Worm (Caenorhabditis elegans) whole organism, dauer: ENCODE results near the gene C25H3.1.

ENCODE experiments used
- unc-62 ChIP-seq: sonication (generic microtip); optimal IDR thresholded peaks from 2 replicates; lab custom pipeline; 2017; ENCODE audit warnings: missing biosample characterization, missing genetic modification reagents, missing genetic modification characterization

C25H3.1 gene

ce11 chrII:5715745-5716357 is 17.0 kb downstream of the C25H3.1 start, which contains the start of the genes C18A3.10 and C18A3.3:
C18A3.10 (minus strand) TSS chrII:5715845.
C18A3.3 (plus strand) TSS chrII:5716307.
- TF ChIP-seq unc-62 (GFP tag; lab: Kevin White, UChicago), result no peak

ce11 chrII:5717831-5718230 is 19.0 kb downstream of the C25H3.1 start, which contains the start of gene zipt-3:
zipt-3 (plus strand) TSS chrII:5718131.
- no peak for TF ChIP-seq unc-62 (GFP tag; lab: Kevin White, UChicago)

ce11 chrII:5719848-5720247 is 21.0 kb downstream of the C25H3.1 start, which contains the start of gene damt-1:
damt-1 (plus strand) TSS chrII:5720148.
- no peak for TF ChIP-seq unc-62 (GFP tag; lab: Kevin White, UChicago)

ce11 chrII:5725094-5725493 is 26.2 kb downstream of the C25H3.1 start:
- no peak for TF ChIP-seq unc-62 (GFP tag; lab: Kevin White, UChicago)

ce11 chrII:5727707-5728106 is 28.8 kb downstream of the C25H3.1 start, which contains the start of gene rab-3:
rab-3 (minus strand) TSS chrII:5727853.
- TF ChIP-seq unc-62 (GFP tag; lab: Kevin White, UChicago), result no peak

- TF ChIP-seq unc-62 (GFP tag; lab: Kevin White, UChicago), result no peak
Measured at ce11 chrII:5730343-5731083, 31.6 kb downstream of the C25H3.1 start, which contains the start of the genes C18A3.7 and C18A3.11. C18A3.7 (minus strand) TSS chrII:5730443. C18A3.11 (plus strand) TSS chrII:5731033.

- TF ChIP-seq unc-62 (GFP tag; lab: Kevin White, UChicago), result no peak
Measured at ce11 chrII:5734883-5735282, 36.0 kb downstream of the C25H3.1 start.

ce11 chrII:5735744-5736143 is 36.9 kb downstream of the C25H3.1 start:
- TF ChIP-seq unc-62 (GFP tag; lab: Kevin White, UChicago), result no peak

- no peak for TF ChIP-seq unc-62 (GFP tag; lab: Kevin White, UChicago)
Measured at ce11 chrII:5736599-5736998, 37.7 kb downstream of the C25H3.1 start.

ce11 chrII:5738795-5739194 is 39.9 kb downstream of the C25H3.1 start, which contains the start of gene hlh-14:
hlh-14 (minus strand) TSS chrII:5738895.
- TF ChIP-seq unc-62 (GFP tag; lab: Kevin White, UChicago), result no peak

- TF ChIP-seq unc-62 (GFP tag; lab: Kevin White, UChicago), result no peak
Measured at ce11 chrII:5742767-5743166, 43.9 kb downstream of the C25H3.1 start.

- no peak for TF ChIP-seq unc-62 (GFP tag; lab: Kevin White, UChicago)
Measured at ce11 chrII:5744342-5744741, 45.5 kb downstream of the C25H3.1 start.

- TF ChIP-seq unc-62 (GFP tag; lab: Kevin White, UChicago), result no peak
Measured at ce11 chrII:5745088-5745487, 46.2 kb downstream of the C25H3.1 start, which contains the start of gene F10C1.9. F10C1.9 (minus strand) TSS chrII:5745284.

ce11 chrII:5747312-5747711 is 48.4 kb downstream of the C25H3.1 start:
- TF ChIP-seq unc-62 (GFP tag; lab: Kevin White, UChicago), result no peak

ce11 chrII:5748395-5748794 is 49.5 kb downstream of the C25H3.1 start:
- TF ChIP-seq unc-62 (GFP tag; lab: Kevin White, UChicago), result no peak

ce11 chrII:5749733-5750238 is 50.9 kb downstream of the C25H3.1 start, which contains the start of gene ifb-2:
ifb-2 (plus strand) TSS chrII:5750188.
- no peak for TF ChIP-seq unc-62 (GFP tag; lab: Kevin White, UChicago)
